Fruit fly (Drosophila melanogaster) whole organism, embryonic: Measurements from ENCODE around the gene Obp99a.

Source experiments
- Antp ChIP-seq: fragments of 200-800 bp; sonication (Bioruptor generic); optimal IDR thresholded peaks from 3 replicates; lab custom pipeline; 2016; ENCODE audit warnings: missing biosample characterization, missing genetic modification characterization
- Atf-2 ChIP-seq: fragments of 200-800 bp; sonication (Bioruptor generic); optimal IDR thresholded peaks from 2 replicates; lab custom pipeline; 2016; ENCODE audit warnings: missing biosample characterization, missing genetic modification characterization
- Atf3 ChIP-seq: fragments of 200-800 bp; sonication (Bioruptor generic); optimal IDR thresholded peaks from 3 replicates; lab custom pipeline; 2016; ENCODE audit warnings: missing biosample characterization, missing genetic modification characterization
- Awh ChIP-seq: fragments of 200-800 bp; sonication (Bioruptor generic); IDR thresholded peaks from 2 replicates; pipeline ENCODE4, ENCODE4 v1.3.6; 2022; ENCODE audit warnings: missing biosample characterization, missing genetic modification characterization
- B-H2 ChIP-seq: fragments of 200-800 bp; sonication (Bioruptor generic); optimal IDR thresholded peaks from 2 replicates; lab custom pipeline; 2018; ENCODE audit warnings: missing biosample characterization, mild to moderate bottlenecking, missing genetic modification characterization
- CG10274 ChIP-seq: fragments of 200-800 bp; sonication (Bioruptor generic); optimal IDR thresholded peaks from 3 replicates; lab custom pipeline; 2017; ENCODE audit warnings: missing biosample characterization, mild to moderate bottlenecking, missing genetic modification characterization
- CG11456 ChIP-seq: fragments of 200-800 bp; sonication (Bioruptor generic); IDR thresholded peaks from 3 replicates; pipeline ENCODE4 v1.3.6; 2022; ENCODE audit warnings: missing biosample characterization, missing genetic modification characterization
- CG11560 ChIP-seq: fragments of 200-800 bp; sonication (Bioruptor generic); IDR thresholded peaks from 3 replicates; pipeline ENCODE4 v1.3.6; 2022; ENCODE audit warnings: missing biosample characterization, missing genetic modification characterization
- CG12299 ChIP-seq: fragments of 200-800 bp; sonication (Bioruptor generic); optimal IDR thresholded peaks from 2 replicates; lab custom pipeline; 2018; ENCODE audit warnings: missing biosample characterization, mild to moderate bottlenecking, missing genetic modification characterization
- CG1233 ChIP-seq: fragments of 200-800 bp; sonication (Bioruptor generic); optimal IDR thresholded peaks from 4 replicates; lab custom pipeline; 2018; ENCODE audit warnings: missing biosample characterization, mild to moderate bottlenecking, missing genetic modification characterization
- CG14014 ChIP-seq: fragments of 200-800 bp; sonication (Bioruptor generic); IDR thresholded peaks from 2 replicates; pipeline ENCODE4 v1.3.6; 2022; ENCODE audit warnings: missing biosample characterization, missing genetic modification characterization
- CG17612 ChIP-seq: fragments of 200-800 bp; sonication (Bioruptor generic); IDR thresholded peaks from 2 replicates; pipeline ENCODE4 v1.3.6; 2022; ENCODE audit warnings: missing biosample characterization, missing genetic modification characterization
- CG17829 ChIP-seq: fragments of 200-800 bp; optimal IDR thresholded peaks from 2 replicates; lab custom pipeline; 2019; ENCODE audit warnings: missing biosample characterization, mild to moderate bottlenecking, missing genetic modification characterization, moderate library complexity
- CG1832 ChIP-seq: fragments of 200-800 bp; sonication (Bioruptor generic); optimal IDR thresholded peaks from 2 replicates; lab custom pipeline; 2017; ENCODE audit warnings: missing biosample characterization, mild to moderate bottlenecking, missing genetic modification characterization, inconsistent platforms
- CG2120 ChIP-seq: fragments of 200-800 bp; sonication (Bioruptor generic); optimal IDR thresholded peaks from 3 replicates; lab custom pipeline; 2016; ENCODE audit warnings: missing biosample characterization, missing genetic modification characterization
- CG2712 ChIP-seq: fragments of 200-800 bp; optimal IDR thresholded peaks from 3 replicates; lab custom pipeline; 2019; ENCODE audit warnings: missing biosample characterization, mild to moderate bottlenecking, missing genetic modification characterization, moderate library complexity
- CG31224 ChIP-seq: fragments of 200-800 bp; sonication (Bioruptor generic); IDR thresholded peaks from 2 replicates; pipeline ENCODE4 v1.3.6; 2022; ENCODE audit warnings: missing biosample characterization, missing genetic modification characterization
- CG4328 ChIP-seq: fragments of 200-800 bp; sonication (Bioruptor generic); optimal IDR thresholded peaks from 3 replicates; lab custom pipeline; 2017; ENCODE audit warnings: missing biosample characterization, missing genetic modification reagents, missing genetic modification characterization
- CG4707 ChIP-seq: fragments of 200-800 bp; sonication (Bioruptor generic); optimal IDR thresholded peaks from 2 replicates; lab custom pipeline; 2018; ENCODE audit warnings: missing biosample characterization, mild to moderate bottlenecking, missing genetic modification characterization, moderate library complexity
- CG4820 ChIP-seq: fragments of 200-800 bp; sonication (Bioruptor generic); optimal IDR thresholded peaks from 3 replicates; lab custom pipeline; 2016; ENCODE audit warnings: missing biosample characterization, missing genetic modification characterization
- CG4854 ChIP-seq: fragments of 200-800 bp; sonication (Bioruptor generic); optimal IDR thresholded peaks from 2 replicates; lab custom pipeline; 2016; ENCODE audit warnings: missing biosample characterization, missing genetic modification characterization, inconsistent platforms
- CG6654 ChIP-seq: fragments of 200-800 bp; sonication (Bioruptor generic); optimal IDR thresholded peaks from 2 replicates; lab custom pipeline; 2017; ENCODE audit warnings: missing biosample characterization, mild to moderate bottlenecking, missing genetic modification characterization
- CG6765 ChIP-seq: fragments of 200-800 bp; sonication (Bioruptor generic); optimal IDR thresholded peaks from 3 replicates; lab custom pipeline; 2017; ENCODE audit warnings: missing biosample characterization, mild to moderate bottlenecking, missing genetic modification characterization
- CG6791 ChIP-seq: fragments of 200-800 bp; sonication (Bioruptor generic); IDR thresholded peaks from 3 replicates; pipeline ENCODE4 v1.3.6; 2022; ENCODE audit warnings: missing biosample characterization, missing genetic modification characterization; ENCODE audit not compliant: partially characterized antibody
- CG7963 ChIP-seq: fragments of 200-800 bp; sonication (Bioruptor generic); IDR thresholded peaks from 3 replicates; pipeline ENCODE4 v1.3.6; 2022; ENCODE audit warnings: missing biosample characterization, missing genetic modification characterization; ENCODE audit not compliant: partially characterized antibody
- CG8478 ChIP-seq: fragments of >200 bp; optimal IDR thresholded peaks from 2 replicates; lab custom pipeline; 2018
- CG8765 ChIP-seq: fragments of 200-800 bp; sonication (Bioruptor generic); IDR thresholded peaks from 2 replicates; pipeline ENCODE4 v1.3.6; 2022; ENCODE audit warnings: missing biosample characterization, missing genetic modification characterization
- CG9797 ChIP-seq: fragments of 200-800 bp; sonication (Bioruptor generic); optimal IDR thresholded peaks from 3 replicates; lab custom pipeline; 2018; ENCODE audit warnings: missing biosample characterization, mild to moderate bottlenecking, missing genetic modification characterization
- CoRest ChIP-seq: fragments of 200-800 bp; sonication (Bioruptor generic); optimal IDR thresholded peaks from 3 replicates; lab custom pipeline; 2018; ENCODE audit warnings: missing biosample characterization, mild to moderate bottlenecking, missing genetic modification characterization, moderate library complexity
- Doc2 ChIP-seq: fragments of 200-800 bp; sonication (Bioruptor generic); IDR thresholded peaks from 2 replicates; pipeline ENCODE4 v1.3.6; 2022; ENCODE audit warnings: missing biosample characterization, missing genetic modification characterization
- E2f1 ChIP-seq: fragments of 200-800 bp; sonication (Bioruptor generic); IDR thresholded peaks from 2 replicates; pipeline ENCODE4 v1.3.6; 2022; ENCODE audit warnings: missing biosample characterization, missing genetic modification characterization
- Fer2 ChIP-seq: fragments of 200-800 bp; sonication (Bioruptor generic); optimal IDR thresholded peaks from 2 replicates; lab custom pipeline; 2018; ENCODE audit warnings: missing biosample characterization, mild to moderate bottlenecking, missing genetic modification characterization, moderate library complexity
- Gug ChIP-seq: fragments of 200-800 bp; sonication (Bioruptor generic); IDR thresholded peaks from 4 replicates; pipeline ENCODE4 v1.3.6; 2022; ENCODE audit warnings: missing biosample characterization, missing genetic modification characterization
- HmgD ChIP-seq: fragments of 200-800 bp; sonication (Bioruptor generic); optimal IDR thresholded peaks from 3 replicates; lab custom pipeline; 2016; ENCODE audit warnings: missing biosample characterization, missing genetic modification characterization
- Neu2 ChIP-seq: fragments of 200-800 bp; sonication (Bioruptor generic); optimal IDR thresholded peaks from 3 replicates; lab custom pipeline; 2016; ENCODE audit warnings: missing biosample characterization, missing genetic modification characterization, borderline replicate concordance
- Oaz ChIP-seq: fragments of 200-800 bp; sonication (Bioruptor generic); IDR thresholded peaks from 2 replicates; pipeline ENCODE4 v1.3.6; 2022; ENCODE audit warnings: missing biosample characterization, missing genetic modification characterization
- Spps ChIP-seq: fragments of 200-800 bp; sonication (Bioruptor generic); optimal IDR thresholded peaks from 2 replicates; lab custom pipeline; 2018; ENCODE audit warnings: missing biosample characterization, mild to moderate bottlenecking, missing genetic modification characterization
- Sry-β ChIP-seq: fragments of 200-800 bp; sonication (Bioruptor generic); optimal IDR thresholded peaks from 2 replicates; lab custom pipeline; 2018; ENCODE audit warnings: missing biosample characterization, mild to moderate bottlenecking, missing genetic modification characterization, moderate library complexity
- Xbp1 ChIP-seq: fragments of 200-800 bp; sonication (Bioruptor generic); optimal IDR thresholded peaks from 3 replicates; lab custom pipeline; 2016; ENCODE audit warnings: missing biosample characterization, mild to moderate bottlenecking, missing genetic modification characterization
- az2 ChIP-seq: fragments of 200-800 bp; sonication (Bioruptor generic); optimal IDR thresholded peaks from 3 replicates; lab custom pipeline; 2016; ENCODE audit warnings: missing biosample characterization, missing genetic modification characterization
- da ChIP-seq: fragments of 200-800 bp; sonication (Bioruptor generic); optimal IDR thresholded peaks from 2 replicates; lab custom pipeline; 2016; ENCODE audit warnings: missing biosample characterization, missing genetic modification characterization
- fd102C ChIP-seq: fragments of 200-800 bp; sonication (Bioruptor generic); optimal IDR thresholded peaks from 2 replicates; lab custom pipeline; 2018; ENCODE audit warnings: missing biosample characterization, mild to moderate bottlenecking, missing genetic modification characterization, moderate library complexity
- insv ChIP-seq, 2 experiments: fragments of 200-800 bp; sonication (Bioruptor generic); optimal IDR thresholded peaks; 3 replicates each; lab custom pipeline; 2016 to 2018; ENCODE audit warnings: missing biosample characterization in 2 of 2, missing genetic modification characterization in 2 of 2
- klu ChIP-seq: fragments of 200-800 bp; sonication (Bioruptor generic); IDR thresholded peaks from 2 replicates; pipeline ENCODE4 v1.3.6; 2022; ENCODE audit warnings: missing biosample characterization, missing genetic modification characterization
- lola ChIP-seq, 3 experiments: fragments of >200 bp in 2 of 3; fragments of 200-800 bp in 1 of 3; sonication (Bioruptor generic) in 1 of 3; optimal IDR thresholded peaks; 2 replicates each; lab custom pipeline; 2017 to 2019; ENCODE audit warnings: missing biosample characterization in 3 of 3, missing genetic modification characterization in 3 of 3, mild to moderate bottlenecking in 1 of 3, moderate library complexity in 1 of 3
- maf-S ChIP-seq: fragments of 200-800 bp; sonication (Bioruptor generic); optimal IDR thresholded peaks from 2 replicates; lab custom pipeline; 2016; ENCODE audit warnings: missing biosample characterization, missing genetic modification characterization
- mam ChIP-seq: fragments of 200-800 bp; sonication (Bioruptor generic); optimal IDR thresholded peaks from 3 replicates; lab custom pipeline; 2016; ENCODE audit warnings: missing biosample characterization, missing genetic modification characterization
- onecut ChIP-seq: fragments of 200-800 bp; sonication (Bioruptor generic); IDR thresholded peaks from 2 replicates; pipeline ENCODE4 v1.3.6; 2022; ENCODE audit warnings: missing biosample characterization, missing genetic modification characterization
- pita ChIP-seq: fragments of 200-800 bp; sonication (Bioruptor generic); optimal IDR thresholded peaks from 2 replicates; lab custom pipeline; 2017; ENCODE audit warnings: missing biosample characterization, mild to moderate bottlenecking, missing genetic modification characterization
- stc ChIP-seq: fragments of 200-800 bp; sonication (Bioruptor generic); IDR thresholded peaks from 2 replicates; pipeline ENCODE4 v1.3.6; 2022; ENCODE audit warnings: missing biosample characterization, missing genetic modification characterization

The Obp99a gene

DNA sequence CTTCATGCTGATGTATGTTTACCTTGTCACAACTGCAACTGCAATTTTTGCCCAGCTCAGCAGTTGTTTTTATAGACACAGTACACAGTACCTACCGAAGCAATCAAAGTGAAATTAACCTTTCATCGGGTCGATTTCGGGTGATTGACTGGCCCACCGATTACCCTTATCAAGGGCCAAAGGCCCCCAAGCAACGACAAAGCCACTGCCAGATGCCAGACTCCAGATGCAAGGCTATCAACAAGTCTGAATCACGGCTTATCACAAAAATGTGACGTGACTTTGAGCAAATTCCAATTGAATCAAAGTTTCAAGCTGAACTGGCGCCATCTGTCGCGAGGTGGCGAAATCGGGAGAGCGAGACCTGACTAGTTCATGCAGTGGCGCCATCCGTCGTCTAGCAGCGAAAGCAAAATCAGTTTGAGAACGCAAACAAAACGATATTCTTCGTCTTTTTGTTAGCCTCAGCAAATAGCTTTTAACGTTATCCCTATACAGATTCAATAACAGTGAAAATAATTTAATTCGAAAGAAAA, 45.4 kb downstream of the Obp99a start, which contains the start of gene Obp99b (continued):
- TF ChIP-seq CG2712 (peak; percentile 70), onecut (peak; percentile 92), Neu2 (GFP tag; lab: Kevin White, UChicago) (peak; percentile 34), Atf3 (GFP tag; lab: Kevin White, UChicago) (peak; percentile 82), Gug (GFP tag; lab: Robert Waterston, UW) (peak; percentile 53; the same call in 3 of the 4 replicates), Spps (tag; lab: Kevin White, UChicago) (peak; percentile 55), az2 (GFP tag; lab: Kevin White, UChicago) (peak; percentile 85), CG2120 (no peak), mam (peak; percentile 45), CG31224 (peak; percentile 58; the same call in 1 of the 2 replicates), pita (no peak), Fer2 (tag; lab: Kevin White, UChicago) (peak; percentile 48), CoRest (tag; lab: Kevin White, UChicago) (peak; percentile 50), Antp (GFP tag; lab: Kevin White, UChicago) (peak; percentile 84), CG17829 (tag; lab: Kevin White, UChicago) (peak; percentile 77), CG10274 (GFP tag; lab: Kevin White, UChicago) (peak; percentile 72), CG1832 (no peak), CG1233 (GFP tag; lab: Kevin White, UChicago) (peak; percentile 82), fd102C (GFP tag; lab: Kevin White, UChicago) (peak; percentile 73), lola (GFP tag; optimal IDR thresholded peaks at IDR 0.05; lab: Kevin White, UChicago) (peak in 1 of 3 experiments; percentile 23), CG4854 (GFP tag; lab: Kevin White, UChicago) (peak; percentile 66), Awh (GFP tag; lab: Robert Waterston, UW) (peak; percentile 90), insv (GFP tag; optimal IDR thresholded peaks at IDR 0.05; lab: Kevin White, UChicago) (peak in 1 of 2 experiments; percentile 43), CG8765 (no peak; the same call in 1 of the 2 replicates), B-H2 (peak; percentile 27), CG4820 (GFP tag; lab: Kevin White, UChicago) (peak; percentile 76), CG17612 (GFP tag; lab: Robert Waterston, UW) (peak; percentile 57; the same call in 1 of the 2 replicates), HmgD (GFP tag; lab: Kevin White, UChicago) (peak; percentile 80), CG4328 (GFP tag; lab: Kevin White, UChicago) (peak; percentile 52), CG11456 (GFP tag; lab: Robert Waterston, UW) (peak; percentile 96), CG8478 (lab: Kevin White, UChicago) (no peak), E2f1 (GFP tag; lab: Robert Waterston, UW) (peak; percentile 71), Sry-β (GFP tag; lab: Kevin White, UChicago) (peak; percentile 54), CG7963 (GFP tag; lab: Robert Waterston, UW) (no peak), CG14014 (GFP tag; lab: Robert Waterston, UW) (peak; percentile 66; the same call in 1 of the 2 replicates), stc (GFP tag; lab: Robert Waterston, UW) (peak; percentile 77), Doc2 (GFP tag; lab: Robert Waterston, UW) (0 out of 2 replicates have a peak, but pooled peaks have one; percentile 34), Atf-2 (GFP tag; lab: Kevin White, UChicago) (peak; percentile 77), CG6791 (GFP tag; lab: Robert Waterston, UW) (no peak), CG11560 (0 out of 3 replicates have a peak, but pooled peaks have one; percentile 54), CG6765 (GFP tag; lab: Kevin White, UChicago) (peak; percentile 70), CG9797 (GFP tag; lab: Kevin White, UChicago) (no peak), CG4707 (GFP tag; lab: Kevin White, UChicago) (peak; percentile 82), da (GFP tag; lab: Kevin White, UChicago) (peak; percentile 25), klu (no peak), Xbp1 (GFP tag; lab: Kevin White, UChicago) (peak; percentile 88), maf-S (peak; percentile 47), CG6654 (GFP tag; lab: Kevin White, UChicago) (peak; percentile 73), Oaz (GFP tag; lab: Robert Waterston, UW) (peak; percentile 59), CG12299 (tag; lab: Kevin White, UChicago) (peak; percentile 34)
